Worm (Caenorhabditis elegans) whole organism, L4/young adult: ENCODE results near the gene srz-44.
"Not testable (repeated sequence)": the region's sequence is repeated elsewhere in the genome, so short reads cannot be mapped to it uniquely, and the experiment has no call there.

ENCODE experiments used
- W03F9.2 ChIP-seq: fragments of 150-350 bp; optimal IDR thresholded peaks from 2 replicates; lab custom pipeline; 2014; ENCODE audit warnings: missing biosample characterization, missing genetic modification characterization
- dao-5 ChIP-seq: sonication (generic microtip); optimal IDR thresholded peaks from 2 replicates; lab custom pipeline; 2016; ENCODE audit warnings: missing genotype, missing genetic modification characterization, moderate library complexity, missing compliant biosample characterization
- him-1 ChIP-seq: sonication (generic microtip); optimal IDR thresholded peaks from 2 replicates; lab custom pipeline; 2016; ENCODE audit warnings: missing genotype, missing genetic modification reagents, missing genetic modification characterization, missing compliant biosample characterization

DNA sequence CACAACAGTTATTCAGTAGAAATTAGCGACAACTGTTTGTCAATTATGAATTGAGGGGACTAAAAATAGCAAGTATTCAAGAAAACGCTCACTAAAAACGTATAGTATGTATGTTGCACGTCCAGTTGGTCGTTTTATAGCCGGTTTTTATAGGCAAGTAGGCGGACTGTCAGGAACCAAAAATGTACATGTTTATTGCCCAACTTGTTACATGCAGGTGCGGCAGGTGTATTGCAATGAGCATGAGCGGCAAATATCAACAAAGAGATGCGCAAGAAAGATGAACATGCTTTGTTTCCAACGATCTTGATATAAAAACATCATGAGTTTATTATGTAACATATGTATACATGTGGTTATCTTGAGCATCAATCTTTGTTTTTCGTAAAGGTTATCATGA is 39.0 kb downstream of the srz-44 start, which contains the start of gene B0391.14:
- TF ChIP-seq dao-5 (tag; lab: Kevin White, UChicago); him-1 (tag; lab: Kevin White, UChicago); W03F9.2: not testable (repeated sequence)
